Fruit fly (Drosophila melanogaster): ENCODE data around the gene toe.

The toe gene

DNA sequence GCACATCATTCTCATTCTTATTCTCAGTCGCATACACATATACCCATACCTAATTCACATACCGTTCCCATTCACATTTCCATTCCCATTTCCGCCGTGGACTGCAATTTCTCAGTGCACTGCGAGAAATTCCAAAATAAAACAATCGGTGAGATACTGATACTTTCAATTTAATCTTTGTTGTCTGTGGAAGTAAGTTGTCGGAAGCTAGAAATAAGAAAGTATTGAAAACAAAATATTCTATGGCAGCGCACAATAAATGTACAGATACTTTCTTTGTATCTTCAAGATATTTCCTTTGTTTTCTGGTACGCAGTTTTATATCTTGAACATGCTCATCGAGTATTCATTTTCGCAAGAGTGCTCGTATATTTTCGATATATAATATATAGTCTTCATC, 44.6 kb downstream of the toe start:
- TF ChIP-seq h (optimal IDR thresholded peaks at IDR 0.05) (no peak), Sin3A (optimal IDR thresholded peaks at IDR 0.05) (no peak), Myc (optimal IDR thresholded peaks at IDR 0.05) (no peak), psq (optimal IDR thresholded peaks at IDR 0.05) (no peak), ttk (optimal IDR thresholded peaks at IDR 0.05) (no peak), insv (optimal IDR thresholded peaks at IDR 0.05) (no peak)

dm6 chr3L:12387063-12387462, 45.4 kb downstream of the toe start:
- TF ChIP-seq Sin3A (optimal IDR thresholded peaks at IDR 0.05) = no peak
- TF ChIP-seq ttk (optimal IDR thresholded peaks at IDR 0.05) = no peak

dm6 chr3L:12380592-12380991, 51.9 kb downstream of the toe start:
- TF ChIP-seq ttk (optimal IDR thresholded peaks at IDR 0.05) = no peak
- TF ChIP-seq Sin3A (optimal IDR thresholded peaks at IDR 0.05) = no peak
- TF ChIP-seq insv (optimal IDR thresholded peaks at IDR 0.05) = no peak
- no peak for TF ChIP-seq psq (optimal IDR thresholded peaks at IDR 0.05)
- no peak for TF ChIP-seq h (optimal IDR thresholded peaks at IDR 0.05)
- no peak for TF ChIP-seq Myc (optimal IDR thresholded peaks at IDR 0.05)

dm6 chr3L:12374420-12374819, 58.0 kb downstream of the toe start:
- TF ChIP-seq ttk (optimal IDR thresholded peaks at IDR 0.05) (no peak), insv (optimal IDR thresholded peaks at IDR 0.05) (no peak), Sin3A (optimal IDR thresholded peaks at IDR 0.05) (no peak), Myc (optimal IDR thresholded peaks at IDR 0.05) (no peak), psq (optimal IDR thresholded peaks at IDR 0.05) (no peak), h (optimal IDR thresholded peaks at IDR 0.05) (no peak)
